Worm (Caenorhabditis elegans) whole organism, young adult: ENCODE data around the gene Y37A1B.4.

Source experiments
- F39B2.1 ChIP-seq: fragments of 200-800 bp; sonication (Bioruptor generic); IDR thresholded peaks from 2 replicates; pipeline ENCODE4 v1.3.6; 2022; ENCODE audit warnings: missing genetic modification reagents, missing genetic modification characterization, missing compliant biosample characterization
- F52B5.7 ChIP-seq: sonication (generic microtip); optimal IDR thresholded peaks from 2 replicates; lab custom pipeline; 2016; ENCODE audit warnings: mild to moderate bottlenecking, missing genetic modification characterization, missing compliant biosample characterization
- T07F8.4 ChIP-seq: sonication (generic microtip); optimal IDR thresholded peaks from 2 replicates; lab custom pipeline; 2016; ENCODE audit warnings: mild to moderate bottlenecking, missing genetic modification characterization, moderate library complexity, missing compliant biosample characterization
- Y53F4B.3 ChIP-seq: fragments of 200-800 bp; sonication (Bioruptor generic); IDR thresholded peaks from 2 replicates; pipeline ENCODE4 v1.3.6; 2022; ENCODE audit warnings: missing genetic modification reagents, missing genetic modification characterization, missing compliant biosample characterization
- ama-1 ChIP-seq, 3 experiments: fragments of 150-350 bp in 1 of 3; sonication (generic microtip) in 2 of 3; optimal IDR thresholded peaks; 2 replicates each; lab custom pipeline; 2014 to 2018; ENCODE audit warnings: missing biosample characterization in 2 of 3, missing genetic modification characterization in 2 of 3, missing genetic modification reagents in 2 of 3
- attf-5 ChIP-seq: fragments of 200-800 bp; sonication (Bioruptor generic); optimal IDR thresholded peaks from 2 replicates; lab custom pipeline; 2018; ENCODE audit warnings: mild to moderate bottlenecking, missing genetic modification characterization, missing compliant biosample characterization
- cebp-2 ChIP-seq: fragments of 200-800 bp; sonication (Bioruptor generic); IDR thresholded peaks from 2 replicates; pipeline ENCODE4 v1.3.6; 2022; ENCODE audit warnings: missing genetic modification characterization, missing compliant biosample characterization
- hmg-1.2 ChIP-seq: fragments of 200-800 bp; sonication (Bioruptor generic); IDR thresholded peaks from 2 replicates; pipeline ENCODE4 v1.3.6; 2022; ENCODE audit warnings: missing genetic modification reagents, missing genetic modification characterization, missing compliant biosample characterization
- hsf-1 ChIP-seq: fragments of 200-800 bp; sonication (Bioruptor generic); IDR thresholded peaks from 2 replicates; pipeline ENCODE4 v1.3.6; 2022; ENCODE audit warnings: missing genetic modification reagents, missing genetic modification characterization, missing compliant biosample characterization
- let-607 ChIP-seq, 2 experiments: fragments of 200-800 bp in 1 of 2; sonication (Bioruptor generic) in 1 of 2; sonication (generic microtip) in 1 of 2; optimal IDR thresholded peaks; 2 replicates each; lab custom pipeline; 2016 to 2018; ENCODE audit warnings: mild to moderate bottlenecking in 2 of 2, missing compliant biosample characterization in 2 of 2, missing genetic modification characterization in 2 of 2, moderate library complexity in 2 of 2, missing genotype in 1 of 2
- nhr-90 ChIP-seq: sonication (generic microtip); optimal IDR thresholded peaks from 2 replicates; lab custom pipeline; 2016; ENCODE audit warnings: missing genotype, mild to moderate bottlenecking, missing genetic modification characterization, missing compliant biosample characterization
- unc-130 ChIP-seq: sonication (generic microtip); optimal IDR thresholded peaks from 2 replicates; lab custom pipeline; 2016; ENCODE audit warnings: missing genetic modification reagents, missing genetic modification characterization, missing compliant biosample characterization
- unc-62 ChIP-seq: fragments of 150-350 bp; optimal IDR thresholded peaks from 2 replicates; lab custom pipeline; 2014; ENCODE audit warnings: missing biosample characterization, missing genetic modification reagents, missing genetic modification characterization

DNA sequence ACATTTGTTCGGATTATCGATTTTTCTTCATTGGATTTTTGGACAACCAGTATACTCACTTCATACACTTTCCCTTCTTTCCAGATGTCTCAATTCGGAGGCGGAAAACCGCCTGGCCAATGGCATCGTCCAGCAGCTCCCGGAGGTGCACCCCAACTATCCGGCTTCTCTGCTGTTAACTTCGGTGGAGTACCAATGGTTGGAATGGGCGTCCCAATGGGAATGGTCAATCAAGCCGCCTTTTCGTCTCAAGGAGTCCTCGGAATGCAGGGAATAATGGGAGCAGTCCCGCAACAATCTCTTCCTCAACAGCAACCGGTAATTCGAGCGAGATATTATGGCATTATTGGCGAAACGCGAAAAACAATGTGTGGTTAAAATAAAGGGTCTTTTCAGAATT lies 11.0 kb upstream of the Y37A1B.4 start, which contains the start of gene ccar-1:
- no peak for TF ChIP-seq let-607 (tag; optimal IDR thresholded peaks at IDR 0.05; lab: Kevin White, UChicago)
- TF ChIP-seq nhr-90 (tag; lab: Kevin White, UChicago), result no peak
- no peak for TF ChIP-seq hmg-1.2
- TF ChIP-seq F52B5.7, result no peak
- TF ChIP-seq hsf-1 (GFP tag; lab: Robert Waterston, UW), result no peak
- TF ChIP-seq T07F8.4, result no peak
- TF ChIP-seq unc-62 (GFP tag; lab: Kevin White, UChicago), result no peak
- no peak for TF ChIP-seq unc-130
- no peak for TF ChIP-seq ama-1 (optimal IDR thresholded peaks at IDR 0.05; lab: Kevin White, UChicago)
- TF ChIP-seq ama-1 (GFP tag; optimal IDR thresholded peaks at IDR 0.05; lab: Kevin White, UChicago), result no peak
- no peak for TF ChIP-seq F39B2.1 (GFP tag; lab: Robert Waterston, UW)
- no peak for TF ChIP-seq attf-5 (GFP tag; lab: Kevin White, UChicago)
- 0 out of 2 replicates have a peak, but pooled peaks have one; percentile 48 for TF ChIP-seq cebp-2
- no peak for TF ChIP-seq Y53F4B.3 (GFP tag; lab: Robert Waterston, UW)
